Worm (Caenorhabditis elegans) whole organism, L2 larva: ENCODE data around the gene sel-7.

ENCODE experiments used
- elt-3 ChIP-seq: sonication (generic microtip); optimal IDR thresholded peaks from 2 replicates; lab custom pipeline; 2017; ENCODE audit warnings: missing biosample characterization, missing genetic modification characterization
- lin-39 ChIP-seq: fragments of 150-350 bp; optimal IDR thresholded peaks from 2 replicates; lab custom pipeline; 2014; ENCODE audit warnings: missing biosample characterization, missing genetic modification reagents, missing genetic modification characterization
- nhr-25 ChIP-seq: fragments of 150-350 bp; sonication (generic microtip); optimal IDR thresholded peaks from 3 replicates; lab custom pipeline; 2014; ENCODE audit warnings: missing biosample characterization, missing genetic modification characterization
- nhr-77 ChIP-seq: fragments of 150-350 bp; optimal IDR thresholded peaks from 2 replicates; lab custom pipeline; 2014; ENCODE audit warnings: missing biosample characterization, missing genetic modification characterization
- unc-62 ChIP-seq: fragments of 150-350 bp; optimal IDR thresholded peaks from 2 replicates; lab custom pipeline; 2014; ENCODE audit warnings: missing biosample characterization, missing genetic modification reagents, missing genetic modification characterization

DNA sequence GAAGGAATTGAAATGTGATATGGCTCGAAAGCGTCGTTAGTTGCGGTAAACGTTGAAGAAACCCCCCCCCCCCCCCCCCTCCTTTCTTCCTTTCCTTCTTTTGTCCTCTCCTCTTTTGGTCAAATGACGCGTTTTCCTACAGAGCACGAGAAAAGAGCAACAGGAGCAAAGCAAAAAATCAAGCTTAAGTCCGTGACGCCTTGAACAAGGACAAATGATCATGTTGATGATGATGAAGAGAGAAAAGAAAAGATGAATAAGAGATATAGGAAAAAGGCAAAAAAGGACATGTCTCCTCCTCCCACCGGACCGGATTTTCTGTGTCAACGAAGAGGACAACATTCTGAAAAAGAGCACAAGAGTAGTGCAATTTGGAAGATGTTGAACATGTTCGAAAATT lies 19.3 kb upstream of the sel-7 start:
- no peak for TF ChIP-seq nhr-25 (tag; lab: Kevin White, UChicago)
- TF ChIP-seq lin-39 (tag; lab: Kevin White, UChicago), result no peak
- TF ChIP-seq nhr-77, result no peak
- TF ChIP-seq elt-3 (tag; lab: Kevin White, UChicago), result no peak
- TF ChIP-seq unc-62 (GFP tag; lab: Kevin White, UChicago), result no peak
